Worm (Caenorhabditis elegans) whole organism, L1 larva: Measurements from ENCODE around the gene wdr-54.

Experiments used
- C16A3.4 ChIP-seq: fragments of 150-350 bp; optimal IDR thresholded peaks from 2 replicates; lab custom pipeline; 2014; ENCODE audit warnings: missing biosample characterization, missing genetic modification characterization
- F16B12.6 ChIP-seq: fragments of 150-350 bp; optimal IDR thresholded peaks from 2 replicates; lab custom pipeline; 2014; ENCODE audit warnings: missing biosample characterization, missing genetic modification characterization
- aha-1 ChIP-seq: fragments of 150-350 bp; optimal IDR thresholded peaks from 2 replicates; lab custom pipeline; 2014; ENCODE audit warnings: missing biosample characterization, missing genetic modification characterization
- alr-1 ChIP-seq: fragments of 200-800 bp; sonication (Bioruptor generic); optimal IDR thresholded peaks from 2 replicates; lab custom pipeline; 2018; ENCODE audit warnings: borderline replicate concordance, mild to moderate bottlenecking, missing genetic modification characterization, missing compliant biosample characterization
- aly-2 ChIP-seq: fragments of 150-350 bp; optimal IDR thresholded peaks from 2 replicates; lab custom pipeline; 2014; ENCODE audit warnings: missing biosample characterization, missing genetic modification characterization
- blmp-1 ChIP-seq: fragments of 150-350 bp; optimal IDR thresholded peaks from 2 replicates; lab custom pipeline; 2014; ENCODE audit warnings: missing biosample characterization, missing genetic modification characterization
- ceh-63 ChIP-seq: fragments of 200-800 bp; sonication (Bioruptor generic); optimal IDR thresholded peaks from 2 replicates; lab custom pipeline; 2018; ENCODE audit warnings: mild to moderate bottlenecking, missing genetic modification characterization, missing compliant biosample characterization
- ceh-8 ChIP-seq: fragments of 200-800 bp; sonication (Bioruptor generic); optimal IDR thresholded peaks from 2 replicates; lab custom pipeline; 2018; ENCODE audit warnings: mild to moderate bottlenecking, missing genetic modification characterization, moderate library complexity, missing compliant biosample characterization
- ceh-82 ChIP-seq, 3 experiments: fragments of 150-350 bp in 1 of 3; sonication (generic microtip) in 2 of 3; optimal IDR thresholded peaks; 2 replicates each; lab custom pipeline; 2014 to 2017; ENCODE audit warnings: missing biosample characterization in 3 of 3, missing genetic modification characterization in 3 of 3
- ceh-88 ChIP-seq: fragments of 200-800 bp; sonication (Bioruptor generic); IDR thresholded peaks from 2 replicates; pipeline ENCODE4 v1.3.6; 2022; ENCODE audit warnings: missing genetic modification characterization, missing compliant biosample characterization
- dpl-1 ChIP-seq, 3 experiments: fragments of 150-350 bp in 2 of 3; sonication (generic microtip) in 1 of 3; optimal IDR thresholded peaks; 2 replicates each; lab custom pipeline; 2014 to 2017; ENCODE audit warnings: missing biosample characterization in 3 of 3, missing genetic modification characterization in 3 of 3, missing genetic modification reagents in 3 of 3
- dsc-1 ChIP-seq: sonication (generic microtip); optimal IDR thresholded peaks from 2 replicates; lab custom pipeline; 2016; ENCODE audit warnings: mild to moderate bottlenecking, missing genetic modification characterization, missing compliant biosample characterization
- egl-27 ChIP-seq, 2 experiments: fragments of 150-350 bp in 1 of 2; sonication (generic microtip); optimal IDR thresholded peaks; 3 replicates each; lab custom pipeline; 2017 to 2018; ENCODE audit warnings: missing biosample characterization in 2 of 2, missing genetic modification characterization in 2 of 2, missing genetic modification reagents in 2 of 2
- elt-2 ChIP-seq: sonication (generic microtip); optimal IDR thresholded peaks from 2 replicates; lab custom pipeline; 2016; ENCODE audit warnings: missing genetic modification characterization, mild to moderate bottlenecking, inconsistent platforms, missing compliant biosample characterization, missing genetic modification reagents
- ets-5 ChIP-seq: fragments of 200-800 bp; sonication (Bioruptor generic); IDR thresholded peaks from 2 replicates; pipeline ENCODE4 v1.3.6; 2022; ENCODE audit warnings: missing genetic modification characterization, missing compliant biosample characterization
- fkh-10 ChIP-seq: sonication (generic microtip); optimal IDR thresholded peaks from 2 replicates; lab custom pipeline; 2017; ENCODE audit warnings: missing biosample characterization, missing genetic modification reagents, missing genetic modification characterization
- fkh-4 ChIP-seq: sonication (generic microtip); optimal IDR thresholded peaks from 2 replicates; lab custom pipeline; 2016; ENCODE audit warnings: missing compliant biosample characterization, missing genetic modification characterization, borderline replicate concordance
- fkh-8 ChIP-seq: sonication (generic microtip); optimal IDR thresholded peaks from 2 replicates; lab custom pipeline; 2016; ENCODE audit warnings: mild to moderate bottlenecking, missing genetic modification characterization, missing compliant biosample characterization
- fos-1 ChIP-seq: fragments of 150-350 bp; optimal IDR thresholded peaks from 2 replicates; lab custom pipeline; 2014; ENCODE audit warnings: missing biosample characterization, missing genetic modification characterization
- grh-1 ChIP-seq: fragments of 200-800 bp; sonication (Bioruptor generic); IDR thresholded peaks from 2 replicates; pipeline ENCODE4 v1.3.6; 2022; ENCODE audit warnings: missing genetic modification reagents, missing genetic modification characterization, missing compliant biosample characterization
- hpl-2 ChIP-seq: fragments of 150-350 bp; optimal IDR thresholded peaks from 2 replicates; lab custom pipeline; 2014; ENCODE audit warnings: missing biosample characterization, missing genetic modification reagents, missing genetic modification characterization
- irx-1 ChIP-seq: sonication (generic microtip); optimal IDR thresholded peaks from 2 replicates; lab custom pipeline; 2016; ENCODE audit warnings: missing genetic modification characterization, missing compliant biosample characterization
- lin-13 ChIP-seq: fragments of 150-350 bp; optimal IDR thresholded peaks from 2 replicates; lab custom pipeline; 2014; ENCODE audit warnings: missing biosample characterization, missing genetic modification reagents, missing genetic modification characterization
- lin-35 ChIP-seq, 2 experiments: fragments of 150-350 bp; optimal IDR thresholded peaks; 2 replicates each; lab custom pipeline; 2014; ENCODE audit warnings: missing biosample characterization in 2 of 2, missing genetic modification characterization in 2 of 2, missing genetic modification reagents in 2 of 2
- lin-39 ChIP-seq: fragments of 150-350 bp; optimal IDR thresholded peaks from 2 replicates; lab custom pipeline; 2014; ENCODE audit warnings: missing biosample characterization, missing genetic modification reagents, missing genetic modification characterization
- lir-3 ChIP-seq: sonication (generic microtip); optimal IDR thresholded peaks from 2 replicates; lab custom pipeline; 2016; ENCODE audit warnings: mild to moderate bottlenecking, missing genetic modification characterization, moderate library complexity, missing compliant biosample characterization; ENCODE audit not compliant: poor library complexity
- lsy-2 ChIP-seq, 2 experiments: fragments of 150-350 bp; optimal IDR thresholded peaks; 2 replicates each; lab custom pipeline; 2014; ENCODE audit warnings: missing biosample characterization in 2 of 2, missing genetic modification characterization in 2 of 2
- mab-9 ChIP-seq: fragments of 200-800 bp; sonication (Bioruptor generic); IDR thresholded peaks from 2 replicates; pipeline ENCODE4 v1.3.6; 2022; ENCODE audit warnings: missing genetic modification reagents, missing genetic modification characterization, missing compliant biosample characterization
- mef-2 ChIP-seq: fragments of 150-350 bp; optimal IDR thresholded peaks from 2 replicates; lab custom pipeline; 2014; ENCODE audit warnings: missing biosample characterization, missing genetic modification characterization
- nhr-19 ChIP-seq: fragments of 200-800 bp; sonication (Bioruptor generic); conservative IDR thresholded peaks from 2 replicates; pipeline ENCODE4 v1.3.6; 2022; ENCODE audit warnings: missing genetic modification characterization, missing compliant biosample characterization
- nhr-237 ChIP-seq: fragments of 150-350 bp; optimal IDR thresholded peaks from 2 replicates; lab custom pipeline; 2014; ENCODE audit warnings: missing biosample characterization, missing genetic modification characterization
- nhr-28 ChIP-seq: fragments of 150-350 bp; optimal IDR thresholded peaks from 2 replicates; lab custom pipeline; 2014; ENCODE audit warnings: missing biosample characterization, missing genetic modification characterization
- nhr-47 ChIP-seq: sonication (generic microtip); optimal IDR thresholded peaks from 2 replicates; lab custom pipeline; 2016; ENCODE audit warnings: mild to moderate bottlenecking, missing genetic modification characterization, moderate library complexity, missing compliant biosample characterization
- nhr-71 ChIP-seq: sonication (generic microtip); optimal IDR thresholded peaks from 2 replicates; lab custom pipeline; 2016; ENCODE audit warnings: mild to moderate bottlenecking, missing genetic modification characterization, moderate library complexity, missing compliant biosample characterization
- nhr-77 ChIP-seq: fragments of 150-350 bp; optimal IDR thresholded peaks from 2 replicates; lab custom pipeline; 2014; ENCODE audit warnings: missing biosample characterization, missing genetic modification characterization
- nhr-84 ChIP-seq: sonication (generic microtip); optimal IDR thresholded peaks from 2 replicates; lab custom pipeline; 2017; ENCODE audit warnings: missing biosample characterization, missing genetic modification characterization
- pag-3 ChIP-seq: sonication (generic microtip); optimal IDR thresholded peaks from 2 replicates; lab custom pipeline; 2017; ENCODE audit warnings: missing genetic modification characterization, mild to moderate bottlenecking, missing compliant biosample characterization, antibody characterized with exemption, borderline replicate concordance; ENCODE audit not compliant: insufficient read depth
- pax-3 ChIP-seq: fragments of 200-800 bp; sonication (Bioruptor generic); optimal IDR thresholded peaks from 2 replicates; lab custom pipeline; 2018; ENCODE audit warnings: mild to moderate bottlenecking, missing genetic modification characterization, moderate library complexity, missing compliant biosample characterization
- pqm-1 ChIP-seq: sonication (generic microtip); optimal IDR thresholded peaks from 3 replicates; lab custom pipeline; 2017; ENCODE audit warnings: missing biosample characterization, missing genetic modification characterization
- rnt-1 ChIP-seq: sonication (generic microtip); optimal IDR thresholded peaks from 2 replicates; lab custom pipeline; 2016; ENCODE audit warnings: mild to moderate bottlenecking, missing genetic modification characterization, moderate library complexity, missing compliant biosample characterization
- snpc-4 ChIP-seq: fragments of 150-350 bp; optimal IDR thresholded peaks from 2 replicates; lab custom pipeline; 2014; ENCODE audit warnings: missing biosample characterization, missing genetic modification characterization
- sox-4 ChIP-seq: sonication (generic microtip); optimal IDR thresholded peaks from 2 replicates; lab custom pipeline; 2016; ENCODE audit warnings: missing genetic modification characterization, missing compliant biosample characterization
- sptf-1 ChIP-seq: fragments of 150-350 bp; optimal IDR thresholded peaks from 2 replicates; lab custom pipeline; 2014; ENCODE audit warnings: missing biosample characterization, missing genetic modification characterization
- sup-37 ChIP-seq: fragments of 200-800 bp; sonication (Bioruptor generic); optimal IDR thresholded peaks from 2 replicates; lab custom pipeline; 2018; ENCODE audit warnings: mild to moderate bottlenecking, missing genetic modification characterization, missing compliant biosample characterization
- swsn-7 ChIP-seq: sonication (generic microtip); optimal IDR thresholded peaks from 2 replicates; lab custom pipeline; 2016; ENCODE audit warnings: missing genetic modification characterization, missing compliant biosample characterization
- tbx-2 ChIP-seq: sonication (generic microtip); optimal IDR thresholded peaks from 2 replicates; lab custom pipeline; 2016; ENCODE audit warnings: missing genetic modification characterization, missing compliant biosample characterization
- unc-130 ChIP-seq: fragments of 150-350 bp; optimal IDR thresholded peaks from 2 replicates; lab custom pipeline; 2017; ENCODE audit warnings: missing biosample characterization, missing genetic modification characterization, inconsistent platforms
- unc-62 ChIP-seq: fragments of 150-350 bp; optimal IDR thresholded peaks from 2 replicates; lab custom pipeline; 2014; ENCODE audit warnings: missing biosample characterization, missing genetic modification reagents, missing genetic modification characterization
- xbp-1 ChIP-seq: sonication (generic microtip); optimal IDR thresholded peaks from 2 replicates; lab custom pipeline; 2016; ENCODE audit warnings: missing genetic modification characterization, missing compliant biosample characterization
- zip-4 ChIP-seq: fragments of 200-800 bp; sonication (Bioruptor generic); optimal IDR thresholded peaks from 2 replicates; lab custom pipeline; 2018; ENCODE audit warnings: mild to moderate bottlenecking, missing genetic modification characterization, moderate library complexity, missing compliant biosample characterization

The wdr-54 gene

DNA sequence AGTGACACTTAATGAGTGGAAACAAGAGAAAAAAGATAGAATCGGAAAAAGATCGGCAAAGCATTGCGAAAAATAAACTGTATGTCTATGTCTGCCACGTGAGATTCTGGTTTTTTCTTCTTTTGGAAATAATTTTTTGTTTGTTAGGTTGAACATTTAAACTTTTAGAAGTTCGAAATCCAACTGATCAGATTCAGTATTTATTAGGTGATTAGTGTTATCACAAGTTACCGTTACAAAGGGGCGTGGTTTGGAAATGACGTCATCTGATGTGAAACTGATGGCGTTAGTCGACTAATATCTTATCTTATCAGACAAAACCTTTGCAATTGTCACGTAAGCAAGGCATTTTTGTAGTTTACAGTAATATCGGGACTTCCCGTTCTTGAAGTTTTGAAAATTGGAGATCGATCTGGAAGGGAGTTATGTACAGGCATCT is 35.6 kb downstream of the wdr-54 start (continued):
- no peak for TF ChIP-seq unc-62 (GFP tag; lab: Kevin White, UChicago)
- no peak for TF ChIP-seq sptf-1 (tag; lab: Kevin White, UChicago)
- no peak for TF ChIP-seq fkh-4 (tag; lab: Kevin White, UChicago)
- no peak for TF ChIP-seq nhr-77 (tag; lab: Kevin White, UChicago)
- TF ChIP-seq egl-27 (tag; optimal IDR thresholded peaks at IDR 0.05; lab: Kevin White, UChicago): peak in 1 of 2 experiments; percentile 34
- no peak for TF ChIP-seq lin-39 (tag; lab: Kevin White, UChicago)
- TF ChIP-seq ceh-8: no peak
- TF ChIP-seq aha-1 (tag; lab: Kevin White, UChicago): peak; percentile 35
- TF ChIP-seq ets-5 (GFP tag; lab: Robert Waterston, UW): no peak
- TF ChIP-seq nhr-19: peak; percentile 58
- no peak for TF ChIP-seq aly-2 (tag; lab: Kevin White, UChicago)
- no peak for TF ChIP-seq nhr-84 (tag; lab: Kevin White, UChicago)
- TF ChIP-seq F16B12.6 (tag; lab: Kevin White, UChicago): no peak
- TF ChIP-seq lsy-2 (tag; optimal IDR thresholded peaks at IDR 0.05; lab: Kevin White, UChicago): no peak
- TF ChIP-seq grh-1 (GFP tag; lab: Robert Waterston, UW): peak; percentile 79
- TF ChIP-seq snpc-4: no peak
- TF ChIP-seq nhr-47 (tag; lab: Kevin White, UChicago): peak; percentile 46
- no peak for TF ChIP-seq mef-2 (tag; lab: Kevin White, UChicago)
- no peak for TF ChIP-seq fkh-10
- peak; percentile 62 for TF ChIP-seq blmp-1 (tag; lab: Kevin White, UChicago)
- TF ChIP-seq nhr-28: no peak
- TF ChIP-seq rnt-1 (tag; lab: Kevin White, UChicago): no peak
- TF ChIP-seq hpl-2 (GFP tag; lab: Kevin White, UChicago): no peak
- no peak for TF ChIP-seq pag-3 (tag; lab: Kevin White, UChicago)
- no peak for TF ChIP-seq fos-1 (tag; lab: Kevin White, UChicago)
- no peak for TF ChIP-seq dsc-1 (tag; lab: Kevin White, UChicago)
- no peak for TF ChIP-seq unc-130 (tag; lab: Kevin White, UChicago)
- TF ChIP-seq fkh-8 (tag; lab: Kevin White, UChicago): no peak
- no peak for TF ChIP-seq mab-9 (GFP tag; lab: Robert Waterston, UW)
- TF ChIP-seq ceh-82 (tag; optimal IDR thresholded peaks at IDR 0.05; lab: Kevin White, UChicago): no peak
- TF ChIP-seq C16A3.4 (tag; lab: Kevin White, UChicago): peak; percentile 35
- no peak for TF ChIP-seq nhr-237 (tag; lab: Kevin White, UChicago)
- no peak for TF ChIP-seq sox-4 (tag; lab: Kevin White, UChicago)
- TF ChIP-seq ceh-63 (GFP tag; lab: Kevin White, UChicago): no peak
- TF ChIP-seq swsn-7: no peak
- TF ChIP-seq zip-4 (GFP tag; lab: Kevin White, UChicago): no peak
- TF ChIP-seq alr-1 (tag; lab: Kevin White, UChicago): no peak
- TF ChIP-seq tbx-2 (tag; lab: Kevin White, UChicago): peak; percentile 75
- no peak for TF ChIP-seq xbp-1 (tag; lab: Kevin White, UChicago)
- no peak for TF ChIP-seq elt-2 (tag; lab: Kevin White, UChicago)
- TF ChIP-seq lin-13 (GFP tag; lab: Kevin White, UChicago): no peak
- TF ChIP-seq ceh-88: no peak
- peak; percentile 2 for TF ChIP-seq lir-3
- TF ChIP-seq lin-35 (GFP tag; optimal IDR thresholded peaks at IDR 0.05; lab: Kevin White, UChicago): peak in 1 of 2 experiments; percentile 57
- TF ChIP-seq pax-3 (tag; lab: Kevin White, UChicago): no peak
- TF ChIP-seq nhr-71 (tag; lab: Kevin White, UChicago): peak; percentile 77
- TF ChIP-seq irx-1: no peak
- no peak for TF ChIP-seq dpl-1 (GFP tag; optimal IDR thresholded peaks at IDR 0.05; lab: Kevin White, UChicago)
- TF ChIP-seq pqm-1 (tag; lab: Kevin White, UChicago): no peak
- no peak for TF ChIP-seq sup-37 (GFP tag; lab: Kevin White, UChicago)
